Worm (Caenorhabditis elegans): ENCODE measurements around the gene acr-20.

Gene acr-20

DNA sequence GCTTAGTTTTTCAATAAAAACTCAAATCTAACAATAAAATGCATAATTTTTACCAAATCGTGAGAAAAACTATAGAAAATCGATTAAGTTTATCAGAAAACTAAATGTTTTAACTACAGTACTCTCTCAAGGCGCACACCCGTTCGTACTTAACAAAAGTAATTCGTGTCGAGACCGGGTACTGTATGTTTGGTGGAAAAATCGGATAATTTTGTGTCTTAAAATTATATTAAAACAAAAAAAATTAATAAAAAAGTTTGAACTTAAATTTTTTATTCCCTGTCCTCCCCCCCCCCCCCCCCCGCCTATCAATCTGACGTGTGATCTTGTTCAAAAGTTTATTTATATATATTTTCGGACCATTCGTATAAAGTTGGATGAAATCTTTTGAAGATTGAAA, 30.6 kb upstream of the acr-20 start, which contains the start of gene F26H11.4:
TSS of gene F26H11.4 (plus strand) at position 301 of the 400 bp plus-strand sequence.
- TF ChIP-seq aly-1 (tag; optimal IDR thresholded peaks at IDR 0.05) (no peak), tbx-37 (GFP tag; conservative IDR thresholded peaks at IDR 0.05) (no peak), sea-1 (GFP tag; conservative IDR thresholded peaks at IDR 0.05) (no peak), flt-1 (GFP tag; IDR thresholded peaks at IDR 0.05) (no peak), hnd-1 (tag; optimal IDR thresholded peaks at IDR 0.05) (no peak), ceh-13 (GFP tag; optimal IDR thresholded peaks at IDR 0.05) (no peak)

DNA sequence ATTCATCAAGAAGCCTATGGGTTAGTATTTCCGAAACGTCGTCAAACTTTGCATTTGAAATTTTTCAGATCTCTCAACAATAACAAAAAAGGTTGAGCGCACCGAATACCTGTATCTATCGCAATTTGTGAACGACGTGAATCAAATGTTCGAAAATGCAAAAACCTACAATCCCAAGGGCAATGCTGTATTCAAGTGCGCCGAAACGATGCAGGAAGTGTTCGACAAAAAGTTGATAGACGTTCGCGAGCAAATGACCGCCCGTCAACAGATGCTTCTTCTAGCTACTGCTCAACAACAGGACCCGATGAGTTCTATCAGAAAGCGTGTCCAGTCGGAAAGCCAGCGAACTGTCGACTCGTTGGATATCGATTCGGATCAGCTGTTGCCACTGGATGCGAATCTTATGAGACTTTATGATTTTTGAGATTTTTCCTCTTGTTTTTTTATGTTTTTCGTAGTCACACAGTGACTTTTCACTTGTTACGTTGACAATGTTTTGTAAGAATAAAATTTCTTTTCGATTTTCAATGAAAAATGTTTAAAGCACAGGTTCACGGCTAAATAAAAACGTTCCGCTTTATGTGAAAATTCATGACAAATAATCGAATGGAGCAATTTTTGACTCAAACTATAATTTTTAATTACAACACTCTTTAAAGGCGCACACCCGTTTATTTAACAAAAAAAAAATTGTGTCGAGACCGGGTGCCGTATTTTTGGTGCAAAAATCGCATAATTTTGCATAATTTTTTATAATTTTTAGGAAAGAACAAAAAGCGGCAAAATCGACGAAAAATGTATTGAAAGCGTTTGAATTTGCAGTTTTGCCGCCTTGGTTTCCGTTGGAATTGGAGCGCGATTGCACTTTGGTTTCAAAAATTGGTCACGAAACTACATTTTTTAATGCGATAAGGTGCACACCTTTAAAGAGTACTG, 29.9 kb upstream of the acr-20 start:
- TF ChIP-seq ceh-36 (tag; optimal IDR thresholded peaks at IDR 0.05), result peak; percentile 9
- peak; percentile 73 for TF ChIP-seq ama-1 (optimal IDR thresholded peaks at IDR 0.05)
- peak; percentile 36 for TF ChIP-seq B0310.2 (tag; optimal IDR thresholded peaks at IDR 0.05)
- peak; percentile 84 for TF ChIP-seq sea-1 (GFP tag; conservative IDR thresholded peaks at IDR 0.05)
- TF ChIP-seq tra-4 (tag; optimal IDR thresholded peaks at IDR 0.05), result no peak
- TF ChIP-seq aly-1 (tag; optimal IDR thresholded peaks at IDR 0.05), result no peak
- peak; percentile 25; the same call in 1 of the 2 replicates for TF ChIP-seq flt-1 (GFP tag; IDR thresholded peaks at IDR 0.05)
- TF ChIP-seq tbx-37 (GFP tag; conservative IDR thresholded peaks at IDR 0.05), result no peak
- no peak for TF ChIP-seq ets-7 (tag; optimal IDR thresholded peaks at IDR 0.05)
- TF ChIP-seq hmg-4 (GFP tag; optimal IDR thresholded peaks at IDR 0.05), result no peak
- no peak for TF ChIP-seq ceh-13 (GFP tag; optimal IDR thresholded peaks at IDR 0.05)
- TF ChIP-seq hnd-1 (tag; optimal IDR thresholded peaks at IDR 0.05), result peak; percentile 56
- 0 out of 2 replicates have a peak, but pooled peaks have one; percentile 42 for TF ChIP-seq tbx-11 (GFP tag; IDR thresholded peaks at IDR 0.05)
- no peak for TF ChIP-seq hmbx-1 (tag; optimal IDR thresholded peaks at IDR 0.05)
- peak; percentile 36; the same call in 1 of the 2 replicates for TF ChIP-seq pes-1 (GFP tag; IDR thresholded peaks at IDR 0.05)
- TF ChIP-seq scrt-1 (GFP tag; IDR thresholded peaks at IDR 0.05), result no peak
- TF ChIP-seq F13C5.2 (tag; optimal IDR thresholded peaks at IDR 0.05), result no peak

DNA sequence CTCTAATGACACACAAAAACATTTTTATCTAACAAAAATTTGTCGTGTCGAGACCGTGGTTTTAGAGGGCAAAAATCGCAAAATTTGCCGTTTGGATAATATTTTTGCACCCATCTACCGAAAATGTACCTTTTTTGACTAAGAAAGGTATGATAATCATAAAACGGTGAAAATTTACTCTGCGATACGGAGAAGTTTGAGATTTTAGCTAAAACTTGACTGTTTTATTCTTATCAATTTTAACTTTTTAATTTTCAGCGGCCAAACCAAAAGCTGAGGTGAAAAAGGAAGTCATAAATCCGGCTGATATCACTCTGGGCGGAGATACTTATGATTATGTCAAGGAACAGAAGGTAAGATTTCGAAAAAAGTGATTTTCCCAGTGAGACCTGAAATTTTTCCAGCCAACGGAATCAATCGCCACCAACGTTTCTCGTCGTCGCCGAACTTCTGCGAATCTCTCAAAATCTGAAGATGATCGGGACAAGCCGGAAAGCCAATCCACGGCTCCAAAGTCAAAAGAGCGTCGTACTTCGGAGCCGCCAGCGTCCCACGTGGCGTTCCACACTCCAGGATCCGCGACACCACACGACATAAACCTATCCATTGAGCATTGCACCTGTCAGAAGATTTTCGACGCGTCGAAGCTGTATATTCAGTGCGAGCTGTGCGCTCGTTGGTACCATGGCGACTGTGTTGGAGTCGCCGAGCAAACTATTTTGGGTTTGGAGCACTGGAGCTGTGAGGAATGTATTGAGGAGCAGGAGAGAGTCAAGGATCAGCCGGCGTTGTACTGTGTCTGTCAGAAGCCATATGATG, 28.6 kb upstream of the acr-20 start:
- TF ChIP-seq flt-1 (GFP tag; IDR thresholded peaks at IDR 0.05), result no peak
- no peak for TF ChIP-seq hmbx-1 (tag; optimal IDR thresholded peaks at IDR 0.05)
- no peak for TF ChIP-seq scrt-1 (GFP tag; IDR thresholded peaks at IDR 0.05)
- TF ChIP-seq F13C5.2 (tag; optimal IDR thresholded peaks at IDR 0.05), result no peak
- TF ChIP-seq pes-1 (GFP tag; IDR thresholded peaks at IDR 0.05), result no peak
- TF ChIP-seq sea-1 (GFP tag; conservative IDR thresholded peaks at IDR 0.05), result peak; percentile 36; the same call in 1 of the 2 replicates
- no peak for TF ChIP-seq ets-7 (tag; optimal IDR thresholded peaks at IDR 0.05)
- peak; percentile 83 for TF ChIP-seq ama-1 (optimal IDR thresholded peaks at IDR 0.05)

DNA sequence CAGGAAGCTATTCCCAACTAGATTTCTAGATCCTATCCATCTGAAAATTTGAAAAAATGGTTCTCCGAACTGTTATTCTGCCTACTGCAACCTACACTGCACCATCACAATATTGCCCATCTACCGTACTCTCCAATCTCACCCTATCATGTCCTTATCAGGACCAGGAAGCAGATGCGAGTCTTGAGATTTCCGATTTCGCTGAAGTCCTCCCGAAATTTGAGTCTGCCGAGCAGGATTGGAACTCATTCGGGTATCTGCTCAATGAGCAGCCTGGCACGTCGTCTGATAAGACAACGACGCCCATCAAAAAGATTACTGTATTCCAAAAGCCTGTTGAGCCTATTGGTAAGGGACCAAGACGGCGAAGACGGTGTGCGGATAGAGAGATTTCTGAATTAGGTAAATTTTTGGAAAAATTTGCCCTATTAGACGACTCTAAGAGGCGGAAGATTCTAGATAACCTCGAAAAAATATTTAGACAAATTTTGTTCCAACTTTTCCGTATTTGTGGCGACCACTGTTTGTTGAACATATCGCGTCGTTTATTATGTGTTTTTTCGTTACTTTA, 27.9 kb upstream of the acr-20 start:
- no peak for TF ChIP-seq hmbx-1 (tag; optimal IDR thresholded peaks at IDR 0.05)
- TF ChIP-seq B0310.2 (tag; optimal IDR thresholded peaks at IDR 0.05), result no peak
- no peak for TF ChIP-seq tbx-37 (GFP tag; conservative IDR thresholded peaks at IDR 0.05)
- no peak for TF ChIP-seq scrt-1 (GFP tag; IDR thresholded peaks at IDR 0.05)
- no peak for TF ChIP-seq ceh-13 (GFP tag; optimal IDR thresholded peaks at IDR 0.05)
- TF ChIP-seq ceh-36 (tag; optimal IDR thresholded peaks at IDR 0.05), result peak; percentile 44
- no peak for TF ChIP-seq tbx-11 (GFP tag; IDR thresholded peaks at IDR 0.05)
- TF ChIP-seq aly-1 (tag; optimal IDR thresholded peaks at IDR 0.05), result no peak
- no peak; the same call in 1 of the 2 replicates for TF ChIP-seq flt-1 (GFP tag; IDR thresholded peaks at IDR 0.05)
- TF ChIP-seq sea-1 (GFP tag; conservative IDR thresholded peaks at IDR 0.05), result peak; percentile 15; the same call in 1 of the 2 replicates
- TF ChIP-seq ama-1 (optimal IDR thresholded peaks at IDR 0.05), result peak; percentile 98
- no peak for TF ChIP-seq pes-1 (GFP tag; IDR thresholded peaks at IDR 0.05)
- peak; percentile 59 for TF ChIP-seq hmg-4 (GFP tag; optimal IDR thresholded peaks at IDR 0.05)

DNA sequence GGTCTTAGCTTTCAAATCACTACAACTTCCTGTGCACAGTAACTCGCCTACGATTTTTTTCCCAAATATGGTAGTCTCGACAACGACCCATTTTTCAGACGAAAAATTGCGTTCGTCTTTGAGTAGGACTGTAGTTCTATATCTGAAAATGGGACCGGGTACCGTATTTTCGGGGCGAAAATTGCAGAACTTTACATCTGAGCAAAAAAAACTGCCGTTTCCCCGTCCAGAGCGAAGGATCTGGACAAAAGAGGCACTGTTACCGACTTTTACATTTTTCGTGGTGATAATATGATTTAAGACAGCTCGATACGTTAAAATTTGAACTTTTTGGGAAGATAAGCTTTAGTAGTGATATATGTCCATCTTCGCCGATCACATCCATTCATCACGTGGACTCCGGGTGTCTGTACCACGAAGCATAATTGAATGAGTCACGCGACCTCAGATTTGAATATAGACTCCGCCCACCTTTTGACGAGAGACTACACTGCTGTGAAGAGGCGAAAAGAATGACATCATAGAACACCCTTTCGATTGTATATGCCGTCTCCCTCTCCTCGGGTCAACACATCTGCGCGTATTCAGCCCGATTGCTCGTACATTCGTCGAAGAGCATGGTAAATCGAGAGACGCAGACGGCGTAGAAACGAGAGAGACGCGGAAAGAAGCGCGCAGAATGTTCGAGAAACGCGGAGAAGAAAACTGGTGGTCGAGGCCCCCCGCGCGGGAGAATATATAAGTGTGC, 27.2 kb upstream of the acr-20 start:
- TF ChIP-seq scrt-1 (GFP tag; IDR thresholded peaks at IDR 0.05), result no peak; the same call in 1 of the 2 replicates
- peak; percentile 63 for TF ChIP-seq F13C5.2 (tag; optimal IDR thresholded peaks at IDR 0.05)
- TF ChIP-seq sea-1 (GFP tag; conservative IDR thresholded peaks at IDR 0.05), result no peak
- TF ChIP-seq pes-1 (GFP tag; IDR thresholded peaks at IDR 0.05), result peak; percentile 9; the same call in 1 of the 2 replicates
- TF ChIP-seq ama-1 (optimal IDR thresholded peaks at IDR 0.05), result peak; percentile 93
- peak; percentile 22 for TF ChIP-seq B0310.2 (tag; optimal IDR thresholded peaks at IDR 0.05)
- TF ChIP-seq ceh-13 (GFP tag; optimal IDR thresholded peaks at IDR 0.05), result peak; percentile 0
- TF ChIP-seq tbx-37 (GFP tag; conservative IDR thresholded peaks at IDR 0.05), result no peak
- TF ChIP-seq flt-1 (GFP tag; IDR thresholded peaks at IDR 0.05), result peak; percentile 27; the same call in 1 of the 2 replicates

DNA sequence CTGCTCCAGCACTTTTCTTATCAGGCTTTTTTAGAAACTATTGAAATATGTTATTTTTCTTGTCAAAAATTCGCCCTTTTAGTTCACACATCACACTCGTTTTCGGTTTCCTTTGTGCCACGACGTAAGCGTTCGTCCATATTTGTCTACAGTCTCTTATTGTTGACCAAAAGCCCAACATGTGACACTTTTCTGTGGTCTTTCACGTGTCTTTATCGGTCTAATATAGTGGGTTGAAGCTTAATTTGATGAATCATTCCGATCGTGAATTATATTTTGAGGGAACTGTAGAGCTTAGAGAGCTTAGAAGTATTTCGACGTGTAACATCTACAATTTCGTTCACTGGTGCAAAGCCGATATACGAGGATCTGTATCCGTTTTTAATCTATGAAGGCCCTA, 26.6 kb upstream of the acr-20 start:
- no peak for TF ChIP-seq ceh-13 (GFP tag; optimal IDR thresholded peaks at IDR 0.05)
- TF ChIP-seq tbx-37 (GFP tag; conservative IDR thresholded peaks at IDR 0.05), result no peak

Data from whole organism, early embryonic.